Worm (Caenorhabditis elegans): ENCODE measurements around the gene T06D4.1.

- TF ChIP-seq ama-1 (optimal IDR thresholded peaks at IDR 0.05) (no peak), tbx-11 (GFP tag; IDR thresholded peaks at IDR 0.05) (no peak), tra-4 (tag; optimal IDR thresholded peaks at IDR 0.05) (no peak), tbx-37 (GFP tag; conservative IDR thresholded peaks at IDR 0.05) (no peak), F13C5.2 (tag; optimal IDR thresholded peaks at IDR 0.05) (no peak), scrt-1 (GFP tag; IDR thresholded peaks at IDR 0.05) (no peak), sea-1 (GFP tag; conservative IDR thresholded peaks at IDR 0.05) (no peak), hmg-4 (GFP tag; optimal IDR thresholded peaks at IDR 0.05) (no peak), ceh-36 (tag; optimal IDR thresholded peaks at IDR 0.05) (no peak), hnd-1 (tag; optimal IDR thresholded peaks at IDR 0.05) (no peak)
Measured at ce11 chrII:3368097-3368496, 13.5 kb upstream of the T06D4.1 start, which contains the start of gene Y49F6C.7.

All from whole organism, early embryonic.